Worm (Caenorhabditis elegans): Measurements from ENCODE around the gene sru-6.
A peak's percentile ranks its signal among the peaks of the same experiment; 100 is the strongest.

The sru-6 gene

DNA sequence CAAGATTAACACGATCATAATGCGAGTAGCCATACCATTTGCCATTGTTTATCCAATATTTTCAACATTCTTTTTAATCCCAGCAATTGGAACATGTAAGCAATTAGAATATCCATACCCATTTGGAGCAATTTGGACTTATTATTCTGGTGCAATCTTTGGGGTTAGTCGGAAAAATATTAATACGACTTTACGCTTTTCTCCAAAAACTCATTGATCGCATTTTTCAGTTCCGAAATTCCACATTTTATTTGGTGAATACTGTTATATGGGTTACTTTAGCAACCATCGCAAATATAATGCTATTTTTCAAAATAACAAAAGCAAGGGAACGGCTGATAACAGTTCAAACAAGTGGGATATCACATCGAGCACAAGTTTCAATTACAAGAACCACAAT, 3.6 kb upstream of the sru-6 start:
- TF ChIP-seq D1046.2 (GFP tag; IDR thresholded peaks at IDR 0.05) (no peak), aha-1 (tag) (peak; percentile 93)

DNA sequence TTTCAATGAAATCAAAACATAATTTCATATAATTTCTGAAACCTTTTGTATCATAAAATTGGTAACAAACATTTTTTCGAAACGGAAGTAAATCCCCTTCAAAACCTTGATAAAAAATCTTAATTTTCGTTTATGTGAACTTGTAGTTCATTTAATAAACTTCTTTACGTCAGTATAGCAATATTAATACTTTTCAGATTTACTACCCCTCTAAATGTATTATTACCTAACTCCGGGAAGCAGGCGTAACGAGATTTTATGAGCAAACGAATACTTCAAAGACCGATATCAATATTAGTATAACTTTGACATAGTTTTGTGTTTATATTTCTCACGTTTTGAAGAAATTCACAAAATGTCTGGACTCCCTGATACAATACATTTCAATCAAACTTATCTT, 2.1 kb upstream of the sru-6 start, which contains the start of gene sru-1:
Gene sru-1, plus strand, starts transcription at position 301 of the 400 bp plus-strand sequence.
- TF ChIP-seq R02D3.7 (tag; optimal IDR thresholded peaks at IDR 0.05), result no peak
- no peak for TF ChIP-seq gei-8 (GFP tag; optimal IDR thresholded peaks at IDR 0.05)
- no peak for TF ChIP-seq nhr-77 (tag; optimal IDR thresholded peaks at IDR 0.05)
- TF ChIP-seq hmg-1.1 (GFP tag; IDR thresholded peaks at IDR 0.05), result no peak
- no peak for TF ChIP-seq duxl-1 (tag; optimal IDR thresholded peaks at IDR 0.05; ENCODE audit: poor library complexity)
- TF ChIP-seq lin-1 (GFP tag; IDR thresholded peaks at IDR 0.05), result no peak
- no peak for TF ChIP-seq egl-43 (GFP tag; IDR thresholded peaks at IDR 0.05)
- no peak for TF ChIP-seq sdz-12 (GFP tag; optimal IDR thresholded peaks at IDR 0.05)
- no peak for TF ChIP-seq nhr-25 (tag; optimal IDR thresholded peaks at IDR 0.05; ENCODE audit: borderline replicate concordance, insufficient read depth)

DNA sequence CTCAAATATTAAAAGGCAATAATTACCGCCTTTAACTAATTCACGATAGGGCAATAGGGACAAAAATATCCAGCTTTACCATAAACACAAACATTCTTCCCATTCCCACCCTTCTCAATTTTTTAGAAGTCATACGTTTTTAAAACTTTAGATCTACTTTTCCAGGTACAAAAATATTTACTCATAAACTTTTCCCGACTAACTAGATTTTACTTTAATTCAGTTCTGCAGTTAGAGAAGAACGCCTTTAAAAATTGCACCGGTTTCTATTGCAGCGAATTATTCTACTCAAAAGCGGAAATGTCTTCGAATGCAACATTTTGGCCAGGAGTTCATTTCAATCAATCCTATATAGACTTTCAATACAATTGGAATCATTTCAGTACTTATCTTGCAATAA, 5.9 kb downstream of the sru-6 start, which contains the start of gene sru-3:
Gene sru-3, plus strand, starts transcription at position 301 of the 400 bp plus-strand sequence.
- TF ChIP-seq aha-1 (tag) (no peak), pha-4 (GFP tag; IDR thresholded peaks at IDR 0.05) (no peak), pha-4 (tag; optimal IDR thresholded peaks at IDR 0.05) (no peak), lin-15B (tag; optimal IDR thresholded peaks at IDR 0.05) (no peak), madf-5 (GFP tag; IDR thresholded peaks at IDR 0.05) (no peak), egl-27 (tag; optimal IDR thresholded peaks at IDR 0.05) (no peak), daf-16 (GFP tag; optimal IDR thresholded peaks at IDR 0.05) (no peak), daf-16 (tag; optimal IDR thresholded peaks at IDR 0.05) (no peak), Y48G9A.11 (GFP tag; IDR thresholded peaks at IDR 0.05) (no peak), ceh-28 (tag; optimal IDR thresholded peaks at IDR 0.05) (no peak), ama-1 (optimal IDR thresholded peaks at IDR 0.05) (no peak), lin-1 (GFP tag; IDR thresholded peaks at IDR 0.05) (no peak), mxl-2 (GFP tag; conservative IDR thresholded peaks at IDR 0.05) (no peak)

DNA sequence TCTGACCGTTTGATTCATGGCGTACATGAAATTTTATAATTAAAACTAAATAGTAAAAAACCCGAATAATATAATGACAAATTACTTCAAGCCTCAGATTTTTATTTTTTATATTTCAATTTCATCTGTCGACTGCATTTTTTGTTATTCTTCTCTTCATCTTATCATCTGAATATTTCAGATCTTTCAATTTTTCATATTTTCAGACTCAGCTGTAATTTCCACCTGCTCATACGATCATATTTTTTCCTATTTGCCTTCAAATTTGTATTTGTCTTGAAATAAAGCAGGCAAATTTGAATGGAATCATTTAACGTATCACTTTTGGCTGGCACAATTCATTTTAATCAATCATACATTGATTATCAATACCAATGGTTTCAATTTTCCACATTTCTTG, 7.7 kb downstream of the sru-6 start, which contains the start of gene sru-4:
Gene sru-4, plus strand, starts transcription at position 301 of the 400 bp plus-strand sequence.
- TF ChIP-seq lin-38 (GFP tag; IDR thresholded peaks at IDR 0.05), result no peak
- TF ChIP-seq pha-4 (GFP tag; IDR thresholded peaks at IDR 0.05), result no peak
- no peak for TF ChIP-seq pha-4 (tag; optimal IDR thresholded peaks at IDR 0.05)
- no peak for TF ChIP-seq fos-1 (tag; optimal IDR thresholded peaks at IDR 0.05)
- TF ChIP-seq lin-39 (tag; optimal IDR thresholded peaks at IDR 0.05), result no peak
- no peak for TF ChIP-seq lir-3 (tag; optimal IDR thresholded peaks at IDR 0.05)
- no peak for TF ChIP-seq ceh-44 (GFP tag; IDR thresholded peaks at IDR 0.05)
- TF ChIP-seq vab-7 (GFP tag; IDR thresholded peaks at IDR 0.05), result no peak
- TF ChIP-seq lin-29 (GFP tag; IDR thresholded peaks at IDR 0.05), result no peak
- no peak for TF ChIP-seq ceh-62 (tag; optimal IDR thresholded peaks at IDR 0.05)
- no peak for TF ChIP-seq T26A8.4 (GFP tag; IDR thresholded peaks at IDR 0.05)
- no peak for TF ChIP-seq egl-43 (GFP tag; IDR thresholded peaks at IDR 0.05)
- TF ChIP-seq lin-15B (tag; optimal IDR thresholded peaks at IDR 0.05), result no peak
- TF ChIP-seq F44E2.7 (GFP tag; IDR thresholded peaks at IDR 0.05), result no peak
- TF ChIP-seq aha-1 (tag), result no peak
- TF ChIP-seq zfp-3 (GFP tag; conservative IDR thresholded peaks at IDR 0.05), result no peak
- no peak for TF ChIP-seq F10B5.3 (tag; optimal IDR thresholded peaks at IDR 0.05)
- no peak for TF ChIP-seq zag-1 (tag; optimal IDR thresholded peaks at IDR 0.05)

- no peak for TF ChIP-seq F26F4.8 (GFP tag; conservative IDR thresholded peaks at IDR 0.05)
- TF ChIP-seq nhr-28 (tag; optimal IDR thresholded peaks at IDR 0.05), result peak; percentile 94
Observed at ce11 chrIV:9499636-9500035, 9.2 kb downstream of the sru-6 start.

All from whole organism, L4 larva.